Fruit fly (Drosophila melanogaster): Measurements from ENCODE around the gene CG15369.
A peak's percentile ranks its signal among the peaks of the same experiment; 100 is the strongest.

CG15369 gene

DNA sequence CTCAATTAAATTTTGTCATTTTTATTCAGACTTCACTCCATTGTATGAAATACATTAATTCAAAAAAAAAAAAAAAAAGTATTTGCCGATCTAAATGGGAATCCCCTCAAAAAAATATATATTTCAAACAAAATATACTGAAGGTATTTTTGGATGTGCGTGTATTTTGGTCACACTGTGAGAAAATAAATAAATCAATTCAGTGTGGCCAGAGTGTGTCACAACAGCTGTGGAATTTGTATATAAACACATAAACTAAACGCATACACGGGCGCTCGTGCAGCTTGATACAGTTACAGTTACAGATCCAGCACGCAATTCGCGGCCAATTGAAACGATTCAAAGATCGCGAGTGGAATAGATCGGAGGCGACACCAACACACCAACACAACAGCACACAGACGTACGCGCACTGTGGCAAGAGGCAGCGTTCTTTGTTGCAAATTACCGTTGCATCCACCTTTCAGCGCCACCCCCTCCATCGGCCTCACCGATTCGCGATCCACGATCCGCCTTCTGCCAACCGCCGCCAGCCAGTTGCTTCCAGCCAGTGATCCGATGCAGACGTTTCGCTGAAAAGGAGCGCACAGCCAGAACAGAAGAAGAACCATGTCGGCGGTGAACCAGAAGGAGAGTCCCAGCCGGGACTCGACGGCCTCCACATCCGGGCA, 33.6 kb downstream of the CG15369 start, which contains the start of gene CG17754:
Gene CG17754 (plus strand): TSS at position 260 of the 671 bp plus-strand sequence.
- no peak for TF ChIP-seq dmrt93B (GFP tag; optimal IDR thresholded peaks at IDR 0.05)
- no peak for TF ChIP-seq brk (GFP tag; optimal IDR thresholded peaks at IDR 0.05)
- TF ChIP-seq dsf (GFP tag; optimal IDR thresholded peaks at IDR 0.05; ENCODE audit: borderline replicate concordance), result no peak
- no peak for TF ChIP-seq Hr83 (GFP tag; optimal IDR thresholded peaks at IDR 0.05; ENCODE audit: poor library complexity, severe bottlenecking)
- no peak for TF ChIP-seq tai (GFP tag; optimal IDR thresholded peaks at IDR 0.05)
- TF ChIP-seq Hnf4 (GFP tag; optimal IDR thresholded peaks at IDR 0.05), result no peak
- TF ChIP-seq HLH106 (tag; optimal IDR thresholded peaks at IDR 0.05), result no peak
- no peak for TF ChIP-seq sage (GFP tag; optimal IDR thresholded peaks at IDR 0.05)
- TF ChIP-seq ey (GFP tag; optimal IDR thresholded peaks at IDR 0.05), result no peak
- TF ChIP-seq Dif (GFP tag; optimal IDR thresholded peaks at IDR 0.05; ENCODE audit: partially characterized antibody), result no peak
- no peak for TF ChIP-seq N (GFP tag; optimal IDR thresholded peaks at IDR 0.05)
- no peak for TF ChIP-seq Jra (GFP tag; optimal IDR thresholded peaks at IDR 0.05)
- TF ChIP-seq CrebA (GFP tag; optimal IDR thresholded peaks at IDR 0.05; ENCODE audit: borderline replicate concordance), result no peak
- no peak for TF ChIP-seq lola (GFP tag; optimal IDR thresholded peaks at IDR 0.05)
- TF ChIP-seq jim (GFP tag; optimal IDR thresholded peaks at IDR 0.05), result no peak
- TF ChIP-seq Sp1 (GFP tag; optimal IDR thresholded peaks at IDR 0.05), result peak; percentile 14
- no peak for TF ChIP-seq foxo (GFP tag; optimal IDR thresholded peaks at IDR 0.05)
- TF ChIP-seq usp (GFP tag; optimal IDR thresholded peaks at IDR 0.05), result no peak
- TF ChIP-seq woc (GFP tag; optimal IDR thresholded peaks at IDR 0.05), result peak; percentile 6
- no peak for TF ChIP-seq h (GFP tag; optimal IDR thresholded peaks at IDR 0.05)
- no peak for TF ChIP-seq psq (GFP tag; optimal IDR thresholded peaks at IDR 0.05)
- TF ChIP-seq OdsH (GFP tag; optimal IDR thresholded peaks at IDR 0.05), result no peak
- TF ChIP-seq Myc (optimal IDR thresholded peaks at IDR 0.05), result no peak
- no peak for TF ChIP-seq pan (optimal IDR thresholded peaks at IDR 0.05)
- no peak for TF ChIP-seq CG9705 (GFP tag; optimal IDR thresholded peaks at IDR 0.05)
- TF ChIP-seq CG32264 (GFP tag; optimal IDR thresholded peaks at IDR 0.05), result no peak
- TF ChIP-seq Hr78 (GFP tag; optimal IDR thresholded peaks at IDR 0.05), result no peak
- TF ChIP-seq rgr (GFP tag; optimal IDR thresholded peaks at IDR 0.05), result peak; percentile 11
- TF ChIP-seq sv (GFP tag; optimal IDR thresholded peaks at IDR 0.05), result no peak
- TF ChIP-seq Mio (GFP tag; optimal IDR thresholded peaks at IDR 0.05), result no peak
- no peak for TF ChIP-seq dl (GFP tag; optimal IDR thresholded peaks at IDR 0.05; ENCODE audit: insufficient read depth in 1 of 2, partially characterized antibody in 2 of 2)
- no peak for TF ChIP-seq Rel (GFP tag; optimal IDR thresholded peaks at IDR 0.05)
- peak; percentile 100 for TF ChIP-seq Rel (tag; optimal IDR thresholded peaks at IDR 0.05)
- peak; percentile 7 for TF ChIP-seq fru (GFP tag; optimal IDR thresholded peaks at IDR 0.05)
- no peak for TF ChIP-seq GATAd (GFP tag; optimal IDR thresholded peaks at IDR 0.05)
- no peak for TF ChIP-seq br (GFP tag; optimal IDR thresholded peaks at IDR 0.05)
- TF ChIP-seq Vsx2 (GFP tag; optimal IDR thresholded peaks at IDR 0.05; ENCODE audit: partially characterized antibody), result no peak
- TF ChIP-seq Abd-B (GFP tag; optimal IDR thresholded peaks at IDR 0.05), result no peak

DNA sequence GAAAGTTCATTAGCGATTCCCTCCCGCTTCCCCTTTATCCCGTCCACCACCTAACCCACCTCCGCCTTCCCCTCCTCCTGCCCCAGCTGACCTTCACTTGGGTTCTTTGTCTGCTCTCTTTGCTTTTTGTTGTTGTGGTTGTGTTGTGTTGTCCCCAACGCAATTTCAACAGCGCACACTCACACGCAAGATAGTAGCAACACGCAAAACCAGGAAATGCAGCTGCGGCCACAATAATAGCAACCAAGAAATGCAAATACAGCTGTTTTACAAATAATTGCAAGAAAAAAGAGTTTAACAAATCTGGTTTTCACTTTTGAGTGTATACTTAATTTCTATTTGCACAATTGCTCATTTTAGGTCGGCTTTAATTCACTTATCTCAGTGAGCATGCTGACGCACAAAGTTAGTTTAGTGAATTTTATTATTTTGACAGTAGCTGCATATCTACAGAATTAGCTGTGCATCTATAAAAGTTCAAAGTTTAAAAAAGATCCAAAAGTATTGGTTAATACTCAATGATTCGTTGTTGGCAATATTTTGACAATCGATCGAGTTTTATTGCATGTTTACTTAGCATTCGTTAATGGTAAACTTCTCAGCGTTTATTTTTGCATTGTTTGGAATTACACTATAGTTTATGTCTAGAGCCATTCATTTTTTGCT, 34.7 kb downstream of the CG15369 start:
- TF ChIP-seq Jra (GFP tag; optimal IDR thresholded peaks at IDR 0.05), result peak; percentile 50
- no peak for TF ChIP-seq usp (GFP tag; optimal IDR thresholded peaks at IDR 0.05)
- peak; percentile 62 for TF ChIP-seq woc (GFP tag; optimal IDR thresholded peaks at IDR 0.05)
- no peak for TF ChIP-seq Rel (GFP tag; optimal IDR thresholded peaks at IDR 0.05)
- TF ChIP-seq Rel (tag; optimal IDR thresholded peaks at IDR 0.05), result peak; percentile 39
- peak; percentile 55 for TF ChIP-seq br (GFP tag; optimal IDR thresholded peaks at IDR 0.05)
- no peak for TF ChIP-seq CrebA (GFP tag; optimal IDR thresholded peaks at IDR 0.05; ENCODE audit: borderline replicate concordance)
- TF ChIP-seq h (GFP tag; optimal IDR thresholded peaks at IDR 0.05), result peak; percentile 58
- peak; percentile 24 for TF ChIP-seq Hr83 (GFP tag; optimal IDR thresholded peaks at IDR 0.05; ENCODE audit: poor library complexity, severe bottlenecking)
- peak; percentile 66 for TF ChIP-seq ey (GFP tag; optimal IDR thresholded peaks at IDR 0.05)
- TF ChIP-seq fru (GFP tag; optimal IDR thresholded peaks at IDR 0.05), result peak; percentile 53
- TF ChIP-seq psq (GFP tag; optimal IDR thresholded peaks at IDR 0.05), result peak; percentile 25
- peak in 1 of 2 experiments; percentile 70 for TF ChIP-seq foxo (GFP tag; optimal IDR thresholded peaks at IDR 0.05)
- no peak for TF ChIP-seq pan (optimal IDR thresholded peaks at IDR 0.05)
- peak; percentile 61 for TF ChIP-seq HLH106 (tag; optimal IDR thresholded peaks at IDR 0.05)
- peak; percentile 72 for TF ChIP-seq Hnf4 (GFP tag; optimal IDR thresholded peaks at IDR 0.05)
- TF ChIP-seq CG32264 (GFP tag; optimal IDR thresholded peaks at IDR 0.05), result no peak
- peak; percentile 49 for TF ChIP-seq OdsH (GFP tag; optimal IDR thresholded peaks at IDR 0.05)
- peak; percentile 56 for TF ChIP-seq Sp1 (GFP tag; optimal IDR thresholded peaks at IDR 0.05)
- no peak for TF ChIP-seq sv (GFP tag; optimal IDR thresholded peaks at IDR 0.05)
- peak; percentile 66 for TF ChIP-seq rgr (GFP tag; optimal IDR thresholded peaks at IDR 0.05)
- TF ChIP-seq CG9705 (GFP tag; optimal IDR thresholded peaks at IDR 0.05), result peak; percentile 43
